Fruit fly (Drosophila melanogaster): ENCODE measurements around the gene CG31205.

The CG31205 gene

dm6 chr3R:20779545-20779944 is 48.1 kb downstream of the CG31205 start:
- no peak for TF ChIP-seq CG14655 (GFP tag; optimal IDR thresholded peaks at IDR 0.05)
- no peak for TF ChIP-seq rn (GFP tag; IDR thresholded peaks at IDR 0.05)
- no peak for TF ChIP-seq Pif1A (GFP tag; optimal IDR thresholded peaks at IDR 0.05)
- no peak for TF ChIP-seq EcR (GFP tag; optimal IDR thresholded peaks at IDR 0.05)
- TF ChIP-seq CG9948 (tag; optimal IDR thresholded peaks at IDR 0.05), result no peak
- no peak for TF ChIP-seq CG10348 (GFP tag; IDR thresholded peaks at IDR 0.05)
- no peak for TF ChIP-seq Snoo (tag; optimal IDR thresholded peaks at IDR 0.05)
- TF ChIP-seq CG32121 (GFP tag; IDR thresholded peaks at IDR 0.05), result no peak
- TF ChIP-seq Ets98B (GFP tag; IDR thresholded peaks at IDR 0.05), result no peak
- no peak for TF ChIP-seq D1 (tag; optimal IDR thresholded peaks at IDR 0.05)
- TF ChIP-seq CG4496 (GFP tag; IDR thresholded peaks at IDR 0.05), result no peak
- TF ChIP-seq Pif1B (GFP tag; optimal IDR thresholded peaks at IDR 0.05), result no peak
- no peak for TF ChIP-seq CG15710 (tag; optimal IDR thresholded peaks at IDR 0.05)
- TF ChIP-seq CG17806 (tag; optimal IDR thresholded peaks at IDR 0.05), result no peak
- no peak for TF ChIP-seq CG8159 (tag; optimal IDR thresholded peaks at IDR 0.05)
- no peak for TF ChIP-seq CG8301 (tag; optimal IDR thresholded peaks at IDR 0.05)
- no peak for TF ChIP-seq CG12605 (GFP tag; IDR thresholded peaks at IDR 0.05)
- TF ChIP-seq gl (tag; optimal IDR thresholded peaks at IDR 0.05), result no peak
- no peak for TF ChIP-seq CG13204 (GFP tag; optimal IDR thresholded peaks at IDR 0.05)

- TF ChIP-seq CG13204 (GFP tag; optimal IDR thresholded peaks at IDR 0.05) (peak; percentile 95), CG34367 (tag; optimal IDR thresholded peaks at IDR 0.05) (peak; percentile 29), CG14655 (GFP tag; optimal IDR thresholded peaks at IDR 0.05) (peak; percentile 36), CG8301 (tag; optimal IDR thresholded peaks at IDR 0.05) (peak; percentile 30), CG17806 (tag; optimal IDR thresholded peaks at IDR 0.05) (peak; percentile 42), gl (tag; optimal IDR thresholded peaks at IDR 0.05) (peak; percentile 77), CG4496 (GFP tag; IDR thresholded peaks at IDR 0.05) (peak; percentile 91), Ets98B (GFP tag; IDR thresholded peaks at IDR 0.05) (peak; percentile 91), Pif1B (GFP tag; optimal IDR thresholded peaks at IDR 0.05) (peak; percentile 62), Pif1A (GFP tag; optimal IDR thresholded peaks at IDR 0.05) (peak; percentile 69), rn (GFP tag; IDR thresholded peaks at IDR 0.05) (0 out of 2 replicates have a peak, but pooled peaks have one; percentile 8), Snoo (tag; optimal IDR thresholded peaks at IDR 0.05) (peak; percentile 48), CG12605 (GFP tag; IDR thresholded peaks at IDR 0.05) (peak; percentile 84), EcR (GFP tag; optimal IDR thresholded peaks at IDR 0.05) (peak; percentile 84), D1 (tag; optimal IDR thresholded peaks at IDR 0.05) (no peak), CG10348 (GFP tag; IDR thresholded peaks at IDR 0.05) (no peak), fd96Ca (GFP tag; IDR thresholded peaks at IDR 0.05) (peak; percentile 82), CG8159 (tag; optimal IDR thresholded peaks at IDR 0.05) (peak; percentile 35), CG9948 (tag; optimal IDR thresholded peaks at IDR 0.05) (no peak), CG32121 (GFP tag; IDR thresholded peaks at IDR 0.05) (peak; percentile 89), CG15710 (tag; optimal IDR thresholded peaks at IDR 0.05) (peak; percentile 43)
Observed at dm6 chr3R:20779969-20780368, 48.5 kb downstream of the CG31205 start.

dm6 chr3R:20782104-20782654 is 50.7 kb downstream of the CG31205 start:
- TF ChIP-seq CG13204 (GFP tag; optimal IDR thresholded peaks at IDR 0.05) (peak; percentile 67), CG14655 (GFP tag; optimal IDR thresholded peaks at IDR 0.05) (peak; percentile 96), rn (GFP tag; IDR thresholded peaks at IDR 0.05) (peak; percentile 8; the same call in 1 of the 2 replicates), CG9948 (tag; optimal IDR thresholded peaks at IDR 0.05) (peak; percentile 97), CG12605 (GFP tag; IDR thresholded peaks at IDR 0.05) (peak; percentile 61), CG8301 (tag; optimal IDR thresholded peaks at IDR 0.05) (peak; percentile 90), Snoo (tag; optimal IDR thresholded peaks at IDR 0.05) (peak; percentile 79), D1 (tag; optimal IDR thresholded peaks at IDR 0.05) (peak; percentile 93), Pif1A (GFP tag; optimal IDR thresholded peaks at IDR 0.05) (peak; percentile 79), CG4496 (GFP tag; IDR thresholded peaks at IDR 0.05) (peak; percentile 81; the same call in 2 of the 3 replicates), gl (tag; optimal IDR thresholded peaks at IDR 0.05) (peak; percentile 54), EcR (GFP tag; optimal IDR thresholded peaks at IDR 0.05) (no peak), CG17806 (tag; optimal IDR thresholded peaks at IDR 0.05) (peak; percentile 96), CG8159 (tag; optimal IDR thresholded peaks at IDR 0.05) (peak; percentile 96), Pif1B (GFP tag; optimal IDR thresholded peaks at IDR 0.05) (peak; percentile 81), CG32121 (GFP tag; IDR thresholded peaks at IDR 0.05) (peak; percentile 65), CG34367 (tag; optimal IDR thresholded peaks at IDR 0.05) (peak; percentile 88), CG15710 (tag; optimal IDR thresholded peaks at IDR 0.05) (peak; percentile 94), Ets98B (GFP tag; IDR thresholded peaks at IDR 0.05) (peak; percentile 30; the same call in 1 of the 2 replicates), fd96Ca (GFP tag; IDR thresholded peaks at IDR 0.05) (0 out of 3 replicates have a peak, but pooled peaks have one; percentile 27), CG10348 (GFP tag; IDR thresholded peaks at IDR 0.05) (no peak)
